Worm (Caenorhabditis elegans) whole organism, midembryonic: Measurements from ENCODE around the gene F42E11.3.

Experiments used
- T22C8.4 ChIP-seq: fragments of 200-800 bp; sonication (Bioruptor generic); IDR thresholded peaks from 2 replicates; pipeline ENCODE4 v1.3.6; 2022; ENCODE audit warnings: missing genetic modification characterization, missing compliant biosample characterization
- cog-1 ChIP-seq: sonication (generic microtip); optimal IDR thresholded peaks from 2 replicates; lab custom pipeline; 2016; ENCODE audit warnings: missing genetic modification characterization, missing compliant biosample characterization
- flt-1 ChIP-seq: fragments of 200-800 bp; sonication (Bioruptor generic); IDR thresholded peaks from 2 replicates; pipeline ENCODE4 v1.3.6; 2022; ENCODE audit warnings: missing genetic modification characterization, missing compliant biosample characterization
- klf-2 ChIP-seq: fragments of 200-800 bp; sonication (Bioruptor generic); conservative IDR thresholded peaks from 2 replicates; pipeline ENCODE4 v1.3.6; 2022; ENCODE audit warnings: missing genetic modification reagents, missing genetic modification characterization, missing compliant biosample characterization
- med-1 ChIP-seq: sonication (generic microtip); optimal IDR thresholded peaks from 2 replicates; lab custom pipeline; 2017; ENCODE audit warnings: missing genetic modification characterization, mild to moderate bottlenecking, missing compliant biosample characterization, antibody characterized with exemption, missing genetic modification reagents; ENCODE audit not compliant: insufficient read depth
- ref-1 ChIP-seq: fragments of 200-800 bp; sonication (Bioruptor generic); conservative IDR thresholded peaks from 2 replicates; pipeline ENCODE4 v1.3.6; 2022; ENCODE audit warnings: missing genetic modification reagents, missing genetic modification characterization, missing compliant biosample characterization
- ztf-23 ChIP-seq: fragments of 200-800 bp; sonication (Bioruptor generic); IDR thresholded peaks from 2 replicates; pipeline ENCODE4 v1.3.6; 2022; ENCODE audit warnings: missing genetic modification reagents, missing genetic modification characterization, missing compliant biosample characterization
- ztf-29 ChIP-seq: fragments of 200-800 bp; sonication (Bioruptor generic); IDR thresholded peaks from 2 replicates; pipeline ENCODE4 v1.3.6; 2022; ENCODE audit warnings: missing genetic modification reagents, missing genetic modification characterization, missing compliant biosample characterization

DNA sequence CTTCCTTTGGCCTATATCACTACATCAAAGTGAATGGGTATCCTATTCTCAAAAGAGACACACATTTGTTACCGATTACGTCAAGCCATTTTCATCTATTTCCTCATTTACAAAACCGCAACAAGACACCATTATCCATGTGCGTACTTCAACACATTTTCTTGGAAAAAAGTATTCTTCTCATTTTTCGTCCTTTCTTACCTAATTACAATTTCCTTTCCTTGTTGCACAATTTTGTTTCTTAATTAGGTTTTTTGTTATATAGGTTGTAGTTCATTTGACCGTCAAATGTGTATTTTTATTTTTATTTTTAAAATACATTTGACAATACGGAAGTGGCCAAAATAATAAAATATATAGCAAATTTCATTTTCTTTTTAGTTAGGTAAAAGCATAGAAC, 8.0 kb upstream of the F42E11.3 start:
- TF ChIP-seq med-1 (GFP tag; lab: Kevin White, UChicago): no peak
- TF ChIP-seq cog-1 (tag; lab: Kevin White, UChicago): no peak
- no peak for TF ChIP-seq flt-1 (GFP tag; lab: Robert Waterston, UW)
- no peak for TF ChIP-seq ref-1 (GFP tag; lab: Robert Waterston, UW)
- no peak for TF ChIP-seq klf-2 (GFP tag; lab: Robert Waterston, UW)
- TF ChIP-seq ztf-29 (GFP tag; lab: Robert Waterston, UW): no peak
- TF ChIP-seq T22C8.4 (GFP tag; lab: Robert Waterston, UW): no peak
- TF ChIP-seq ztf-23: no peak
